Worm (Caenorhabditis elegans) whole organism, L1 larva: ENCODE data around the gene ppm-1.A.
A peak's percentile ranks its signal among the peaks of the same experiment; 100 is the strongest.

ENCODE experiments used
- C34B4.2 ChIP-seq: sonication (generic microtip); optimal IDR thresholded peaks from 2 replicates; lab custom pipeline; 2017; ENCODE audit warnings: mild to moderate bottlenecking, missing genetic modification characterization, missing compliant biosample characterization
- F16B12.6 ChIP-seq: fragments of 150-350 bp; optimal IDR thresholded peaks from 2 replicates; lab custom pipeline; 2014; ENCODE audit warnings: missing biosample characterization, missing genetic modification characterization
- Y116A8C.19 ChIP-seq: sonication (generic microtip); optimal IDR thresholded peaks from 2 replicates; lab custom pipeline; 2016; ENCODE audit warnings: missing compliant biosample characterization, missing genetic modification characterization, borderline replicate concordance
- aly-2 ChIP-seq: fragments of 150-350 bp; optimal IDR thresholded peaks from 2 replicates; lab custom pipeline; 2014; ENCODE audit warnings: missing biosample characterization, missing genetic modification characterization
- ama-1 ChIP-seq: fragments of 150-350 bp; optimal IDR thresholded peaks from 2 replicates; lab custom pipeline; 2014
- blmp-1 ChIP-seq: fragments of 150-350 bp; optimal IDR thresholded peaks from 2 replicates; lab custom pipeline; 2014; ENCODE audit warnings: missing biosample characterization, missing genetic modification characterization
- ceh-82 ChIP-seq, 3 experiments: fragments of 150-350 bp in 1 of 3; sonication (generic microtip) in 2 of 3; optimal IDR thresholded peaks; 2 replicates each; lab custom pipeline; 2014 to 2017; ENCODE audit warnings: missing biosample characterization in 3 of 3, missing genetic modification characterization in 3 of 3
- ceh-88 ChIP-seq: fragments of 200-800 bp; sonication (Bioruptor generic); IDR thresholded peaks from 2 replicates; pipeline ENCODE4 v1.3.6; 2022; ENCODE audit warnings: missing genetic modification characterization, missing compliant biosample characterization
- dpl-1 ChIP-seq, 3 experiments: fragments of 150-350 bp in 2 of 3; sonication (generic microtip) in 1 of 3; optimal IDR thresholded peaks; 2 replicates each; lab custom pipeline; 2014 to 2017; ENCODE audit warnings: missing biosample characterization in 3 of 3, missing genetic modification characterization in 3 of 3, missing genetic modification reagents in 3 of 3
- dsc-1 ChIP-seq: sonication (generic microtip); optimal IDR thresholded peaks from 2 replicates; lab custom pipeline; 2016; ENCODE audit warnings: mild to moderate bottlenecking, missing genetic modification characterization, missing compliant biosample characterization
- efl-1 ChIP-seq, 4 experiments: fragments of 150-350 bp; optimal IDR thresholded peaks in 3 of 4; peaks in 1 of 4; 1 replicate in 1 of 4; 2 replicates in 3 of 4; lab custom pipeline; 2014; ENCODE audit warnings: missing biosample characterization in 2 of 4, missing genetic modification characterization in 2 of 4, missing genetic modification reagents in 2 of 4
- efl-3 ChIP-seq: fragments of 200-800 bp; sonication (Bioruptor generic); optimal IDR thresholded peaks from 2 replicates; lab custom pipeline; 2018; ENCODE audit warnings: mild to moderate bottlenecking, missing genetic modification characterization, missing compliant biosample characterization
- elt-2 ChIP-seq: sonication (generic microtip); optimal IDR thresholded peaks from 2 replicates; lab custom pipeline; 2016; ENCODE audit warnings: missing genetic modification characterization, mild to moderate bottlenecking, inconsistent platforms, missing compliant biosample characterization, missing genetic modification reagents
- elt-3 ChIP-seq, 6 experiments: fragments of 150-350 bp in 1 of 6; sonication (generic microtip); optimal IDR thresholded peaks; 2 replicates each; lab custom pipeline; 2017 to 2018; ENCODE audit warnings: missing biosample characterization in 6 of 6, missing genetic modification characterization in 6 of 6, inconsistent platforms in 1 of 6
- ets-5 ChIP-seq: fragments of 200-800 bp; sonication (Bioruptor generic); IDR thresholded peaks from 2 replicates; pipeline ENCODE4 v1.3.6; 2022; ENCODE audit warnings: missing genetic modification characterization, missing compliant biosample characterization
- fkh-8 ChIP-seq: sonication (generic microtip); optimal IDR thresholded peaks from 2 replicates; lab custom pipeline; 2016; ENCODE audit warnings: mild to moderate bottlenecking, missing genetic modification characterization, missing compliant biosample characterization
- hlh-4 ChIP-seq: sonication (generic microtip); optimal IDR thresholded peaks from 2 replicates; lab custom pipeline; 2016; ENCODE audit warnings: mild to moderate bottlenecking, missing genetic modification characterization, missing compliant biosample characterization
- jun-1 ChIP-seq: fragments of 150-350 bp; optimal IDR thresholded peaks from 2 replicates; lab custom pipeline; 2014; ENCODE audit warnings: missing biosample characterization, missing genetic modification reagents, missing genetic modification characterization
- lin-13 ChIP-seq: fragments of 150-350 bp; optimal IDR thresholded peaks from 2 replicates; lab custom pipeline; 2014; ENCODE audit warnings: missing biosample characterization, missing genetic modification reagents, missing genetic modification characterization
- lin-14 ChIP-seq: fragments of 200-800 bp; sonication (Bioruptor generic); optimal IDR thresholded peaks from 2 replicates; lab custom pipeline; 2018; ENCODE audit warnings: mild to moderate bottlenecking, missing genetic modification characterization, moderate library complexity, missing compliant biosample characterization
- lin-35 ChIP-seq, 2 experiments: fragments of 150-350 bp; optimal IDR thresholded peaks; 2 replicates each; lab custom pipeline; 2014; ENCODE audit warnings: missing biosample characterization in 2 of 2, missing genetic modification characterization in 2 of 2, missing genetic modification reagents in 2 of 2
- lir-3 ChIP-seq: sonication (generic microtip); optimal IDR thresholded peaks from 2 replicates; lab custom pipeline; 2016; ENCODE audit warnings: mild to moderate bottlenecking, missing genetic modification characterization, moderate library complexity, missing compliant biosample characterization; ENCODE audit not compliant: poor library complexity
- lsy-2 ChIP-seq, 2 experiments: fragments of 150-350 bp; optimal IDR thresholded peaks; 2 replicates each; lab custom pipeline; 2014; ENCODE audit warnings: missing biosample characterization in 2 of 2, missing genetic modification characterization in 2 of 2
- mdl-1 ChIP-seq, 2 experiments: fragments of 150-350 bp; optimal IDR thresholded peaks; 2 replicates each; lab custom pipeline; 2014 to 2017; ENCODE audit warnings: missing biosample characterization in 2 of 2, missing genetic modification characterization in 2 of 2, inconsistent platforms in 1 of 2
- mef-2 ChIP-seq: fragments of 150-350 bp; optimal IDR thresholded peaks from 2 replicates; lab custom pipeline; 2014; ENCODE audit warnings: missing biosample characterization, missing genetic modification characterization
- mep-1 ChIP-seq: fragments of 150-350 bp; optimal IDR thresholded peaks from 2 replicates; lab custom pipeline; 2014; ENCODE audit warnings: missing biosample characterization, missing genetic modification characterization
- nhr-19 ChIP-seq: fragments of 200-800 bp; sonication (Bioruptor generic); conservative IDR thresholded peaks from 2 replicates; pipeline ENCODE4 v1.3.6; 2022; ENCODE audit warnings: missing genetic modification characterization, missing compliant biosample characterization
- nhr-20 ChIP-seq: sonication (generic microtip); optimal IDR thresholded peaks from 2 replicates; lab custom pipeline; 2016; ENCODE audit warnings: mild to moderate bottlenecking, missing genetic modification characterization, missing compliant biosample characterization
- nhr-47 ChIP-seq: sonication (generic microtip); optimal IDR thresholded peaks from 2 replicates; lab custom pipeline; 2016; ENCODE audit warnings: mild to moderate bottlenecking, missing genetic modification characterization, moderate library complexity, missing compliant biosample characterization
- nhr-71 ChIP-seq: sonication (generic microtip); optimal IDR thresholded peaks from 2 replicates; lab custom pipeline; 2016; ENCODE audit warnings: mild to moderate bottlenecking, missing genetic modification characterization, moderate library complexity, missing compliant biosample characterization
- nhr-77 ChIP-seq: fragments of 150-350 bp; optimal IDR thresholded peaks from 2 replicates; lab custom pipeline; 2014; ENCODE audit warnings: missing biosample characterization, missing genetic modification characterization
- nhr-84 ChIP-seq: sonication (generic microtip); optimal IDR thresholded peaks from 2 replicates; lab custom pipeline; 2017; ENCODE audit warnings: missing biosample characterization, missing genetic modification characterization
- nhr-85 ChIP-seq: sonication (generic microtip); peaks from one replicate; lab custom pipeline; 2016; ENCODE audit warnings: missing genetic modification characterization, inconsistent platforms, missing compliant biosample characterization
- pqm-1 ChIP-seq: sonication (generic microtip); optimal IDR thresholded peaks from 3 replicates; lab custom pipeline; 2017; ENCODE audit warnings: missing biosample characterization, missing genetic modification characterization
- rnt-1 ChIP-seq: sonication (generic microtip); optimal IDR thresholded peaks from 2 replicates; lab custom pipeline; 2016; ENCODE audit warnings: mild to moderate bottlenecking, missing genetic modification characterization, moderate library complexity, missing compliant biosample characterization
- skn-1 ChIP-seq: fragments of 150-350 bp; optimal IDR thresholded peaks from 2 replicates; lab custom pipeline; 2014; ENCODE audit warnings: missing biosample characterization, missing genetic modification characterization
- snpc-4 ChIP-seq: fragments of 150-350 bp; optimal IDR thresholded peaks from 2 replicates; lab custom pipeline; 2014; ENCODE audit warnings: missing biosample characterization, missing genetic modification characterization
- snu-23 ChIP-seq: sonication (generic microtip); optimal IDR thresholded peaks from 2 replicates; lab custom pipeline; 2016; ENCODE audit warnings: missing genetic modification characterization, missing compliant biosample characterization
- tbx-2 ChIP-seq: sonication (generic microtip); optimal IDR thresholded peaks from 2 replicates; lab custom pipeline; 2016; ENCODE audit warnings: missing genetic modification characterization, missing compliant biosample characterization
- tlp-1 ChIP-seq: fragments of 150-350 bp; optimal IDR thresholded peaks from 2 replicates; lab custom pipeline; 2014; ENCODE audit warnings: missing biosample characterization, missing genetic modification characterization
- unc-30 ChIP-seq: sonication (generic microtip); optimal IDR thresholded peaks from 2 replicates; lab custom pipeline; 2017; ENCODE audit warnings: missing biosample characterization, missing genetic modification characterization
- vab-15 ChIP-seq: sonication (generic microtip); optimal IDR thresholded peaks from 2 replicates; lab custom pipeline; 2017; ENCODE audit warnings: missing genotype, mild to moderate bottlenecking, missing genetic modification characterization, missing compliant biosample characterization
- ztf-4 ChIP-seq: fragments of 150-350 bp; optimal IDR thresholded peaks from 2 replicates; lab custom pipeline; 2014; ENCODE audit warnings: missing biosample characterization, missing genetic modification characterization

Gene ppm-1.A

DNA sequence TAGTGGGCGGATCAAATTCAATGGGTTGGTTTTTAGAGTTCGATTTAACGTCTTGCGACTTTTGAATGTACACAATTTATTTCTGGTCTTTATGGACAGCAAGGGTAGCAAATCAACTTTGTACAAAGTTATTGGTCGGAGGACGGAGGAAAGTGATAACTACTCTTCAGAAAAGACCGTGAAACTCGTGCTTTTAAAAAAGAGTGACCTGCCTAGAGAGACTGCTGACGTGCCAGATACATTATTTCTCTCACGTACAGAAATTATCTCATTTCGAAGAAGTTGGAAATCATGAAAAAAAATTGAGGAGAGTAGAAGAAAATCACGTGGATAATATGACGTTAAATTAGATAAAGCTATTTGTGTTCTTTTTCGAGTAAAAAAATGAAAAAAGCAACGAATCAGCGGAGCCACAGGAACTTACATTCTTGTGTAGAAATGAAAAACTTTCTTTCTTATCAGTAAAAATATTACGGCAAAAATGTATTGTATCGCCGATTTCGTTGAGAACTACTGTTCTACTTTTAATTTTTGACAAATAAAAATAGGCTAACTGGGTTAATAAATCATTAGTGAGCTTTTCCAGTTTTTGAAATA lies at the start of gene ppm-1.A:
Gene ppm-1.A, minus strand, starts transcription at position 294 of the 597 bp plus-strand sequence.
- TF ChIP-seq dsc-1 (tag; lab: Kevin White, UChicago) (no peak), F16B12.6 (tag; lab: Kevin White, UChicago) (no peak), C34B4.2 (tag; lab: Kevin White, UChicago) (no peak), vab-15 (tag; lab: Kevin White, UChicago) (no peak), unc-30 (tag; lab: Kevin White, UChicago) (no peak), mep-1 (tag; lab: Kevin White, UChicago) (peak; percentile 29), lin-35 (GFP tag; optimal IDR thresholded peaks at IDR 0.05; lab: Kevin White, UChicago) (peak in 1 of 2 experiments; percentile 44), efl-3 (GFP tag; lab: Kevin White, UChicago) (no peak), lin-13 (GFP tag; lab: Kevin White, UChicago) (no peak), nhr-71 (tag; lab: Kevin White, UChicago) (peak; percentile 57), ceh-82 (tag; optimal IDR thresholded peaks at IDR 0.05; lab: Kevin White, UChicago) (no peak), lir-3 (tag; lab: Kevin White, UChicago) (peak; percentile 10), snu-23 (GFP tag; lab: Kevin White, UChicago) (peak; percentile 45), ztf-4 (tag; lab: Kevin White, UChicago) (no peak), mdl-1 (tag; optimal IDR thresholded peaks at IDR 0.05; lab: Kevin White, UChicago) (peak in 1 of 2 experiments; percentile 22), elt-3 (tag; optimal IDR thresholded peaks at IDR 0.05; lab: Kevin White, UChicago) (peak in 2 of 6 experiments; percentile 14 to 60), nhr-85 (tag; lab: Kevin White, UChicago) (peak; percentile 60), nhr-20 (peak; percentile 70), efl-1 (optimal IDR thresholded peaks at IDR 0.05; lab: Kevin White, UChicago) (peak in 1 of 2 experiments; percentile 7), efl-1 (GFP tag; optimal IDR thresholded peaks at IDR 0.05 in 1 of 2; lab: Kevin White, UChicago) (peak in 1 of 2 experiments; percentile 83), ceh-88 (GFP tag; lab: Robert Waterston, UW) (no peak), tlp-1 (tag; lab: Kevin White, UChicago) (no peak), lin-14 (peak; percentile 54), aly-2 (no peak), hlh-4 (no peak), nhr-19 (GFP tag; lab: Robert Waterston, UW) (no peak; the same call in 1 of the 2 replicates), ama-1 (lab: Kevin White, UChicago) (peak; percentile 28), dpl-1 (GFP tag; optimal IDR thresholded peaks at IDR 0.05; lab: Kevin White, UChicago) (peak in 1 of 3 experiments; percentile 50), jun-1 (tag; lab: Kevin White, UChicago) (no peak), lsy-2 (tag; optimal IDR thresholded peaks at IDR 0.05; lab: Kevin White, UChicago) (peak; percentile 1 to 28), Y116A8C.19 (tag; lab: Kevin White, UChicago) (no peak), nhr-77 (tag; lab: Kevin White, UChicago) (no peak), blmp-1 (tag; lab: Kevin White, UChicago) (peak; percentile 73), pqm-1 (tag; lab: Kevin White, UChicago) (no peak), rnt-1 (tag; lab: Kevin White, UChicago) (peak; percentile 1), nhr-84 (tag; lab: Kevin White, UChicago) (no peak), snpc-4 (no peak), tbx-2 (tag; lab: Kevin White, UChicago) (no peak), fkh-8 (tag; lab: Kevin White, UChicago) (no peak), skn-1 (tag; lab: Kevin White, UChicago) (peak; percentile 8), nhr-47 (tag; lab: Kevin White, UChicago) (no peak), ets-5 (no peak)

DNA sequence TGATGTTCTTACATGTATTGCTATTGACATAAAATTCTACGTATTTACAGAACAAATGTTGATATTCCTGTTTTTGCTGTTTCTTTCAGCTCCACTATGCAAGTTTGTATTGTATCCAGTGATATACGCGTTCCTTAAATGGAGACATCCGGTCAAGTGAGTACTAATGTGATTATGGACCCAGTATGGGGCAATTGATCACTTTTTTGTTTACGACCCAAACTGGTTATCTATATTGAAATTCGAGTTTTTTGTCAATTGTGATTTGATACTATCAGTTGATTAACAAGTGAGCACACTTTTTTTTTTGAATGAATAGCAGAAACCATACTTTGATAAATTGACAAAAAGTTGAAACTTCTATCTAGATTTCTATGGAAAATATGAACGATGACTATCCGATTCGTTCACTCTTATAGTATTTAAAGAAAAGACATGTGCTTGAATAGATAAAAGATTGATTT lies 45.7 kb upstream of the ppm-1.A start, which contains the start of gene T21C9.6:
Gene T21C9.6, plus strand, starts transcription at position 51 of the 464 bp plus-strand sequence.
- TF ChIP-seq elt-2 (peak; percentile 25), mef-2 (tag; lab: Kevin White, UChicago) (no peak)
- TF ChIP-seq, all 84 proteins: peak for 1
